Worm (Caenorhabditis elegans): ENCODE measurements around the gene nhr-99.

Gene nhr-99

ce11 chrV:439183-439749, 35.3 kb upstream of the nhr-99 start:
- TF ChIP-seq nhr-77 (tag; optimal IDR thresholded peaks at IDR 0.05) (no peak), ZK546.5 (tag; optimal IDR thresholded peaks at IDR 0.05) (no peak), ceh-82 (tag; optimal IDR thresholded peaks at IDR 0.05) (no peak), ceh-16 (tag; optimal IDR thresholded peaks at IDR 0.05) (no peak), ztf-1 (GFP tag; conservative IDR thresholded peaks at IDR 0.05) (no peak), nhr-12 (tag; optimal IDR thresholded peaks at IDR 0.05) (no peak), dmd-4 (tag; optimal IDR thresholded peaks at IDR 0.05) (no peak), F13H6.1 (tag; optimal IDR thresholded peaks at IDR 0.05) (no peak), alr-1 (tag; optimal IDR thresholded peaks at IDR 0.05) (no peak)

ce11 chrV:440923-441322, 33.7 kb upstream of the nhr-99 start, which contains the start of gene B0554.7:
B0554.7 (minus strand) TSS chrV:441023.
- no peak for TF ChIP-seq lin-13 (GFP tag; optimal IDR thresholded peaks at IDR 0.05)
- TF ChIP-seq ama-1 (optimal IDR thresholded peaks at IDR 0.05): no peak
- TF ChIP-seq ceh-16 (tag; optimal IDR thresholded peaks at IDR 0.05): no peak
- TF ChIP-seq lin-11 (tag; optimal IDR thresholded peaks at IDR 0.05): no peak
- TF ChIP-seq lsy-2 (tag; optimal IDR thresholded peaks at IDR 0.05): no peak
- no peak for TF ChIP-seq nhr-77 (tag; optimal IDR thresholded peaks at IDR 0.05)
- no peak for TF ChIP-seq ztf-1 (GFP tag; conservative IDR thresholded peaks at IDR 0.05)
- TF ChIP-seq mab-5 (tag; optimal IDR thresholded peaks at IDR 0.05): no peak
- no peak for TF ChIP-seq sem-4 (tag; optimal IDR thresholded peaks at IDR 0.05)

- no peak for TF ChIP-seq nhr-25 (tag; optimal IDR thresholded peaks at IDR 0.05)
- TF ChIP-seq snpc-4 (tag; optimal IDR thresholded peaks at IDR 0.05): no peak
- no peak for TF ChIP-seq peb-1 (tag; optimal IDR thresholded peaks at IDR 0.05)
- no peak for TF ChIP-seq mab-5 (tag; optimal IDR thresholded peaks at IDR 0.05)
- TF ChIP-seq nhr-11 (tag; optimal IDR thresholded peaks at IDR 0.05): no peak
- no peak for TF ChIP-seq sem-4 (tag; optimal IDR thresholded peaks at IDR 0.05)
- no peak for TF ChIP-seq ama-1 (optimal IDR thresholded peaks at IDR 0.05)
- TF ChIP-seq ceh-16 (tag; optimal IDR thresholded peaks at IDR 0.05): no peak
- no peak for TF ChIP-seq nhr-10 (tag; optimal IDR thresholded peaks at IDR 0.05)
- no peak for TF ChIP-seq ztf-11 (tag; optimal IDR thresholded peaks at IDR 0.05)
- TF ChIP-seq skn-1 (tag; optimal IDR thresholded peaks at IDR 0.05): no peak
- no peak for TF ChIP-seq lin-13 (GFP tag; optimal IDR thresholded peaks at IDR 0.05)
- no peak for TF ChIP-seq elt-3 (tag; optimal IDR thresholded peaks at IDR 0.05)
- no peak for TF ChIP-seq nhr-77 (tag; optimal IDR thresholded peaks at IDR 0.05)
- no peak for TF ChIP-seq egl-27 (tag; optimal IDR thresholded peaks at IDR 0.05)
- TF ChIP-seq elt-1 (tag; optimal IDR thresholded peaks at IDR 0.05): no peak
- TF ChIP-seq lsy-2 (tag; optimal IDR thresholded peaks at IDR 0.05): no peak
These were observed 31.4 kb upstream of the nhr-99 start, which contains the start of gene srh-33 for ce11 chrV:443193-443592. srh-33 (minus strand) TSS chrV:443293.

- TF ChIP-seq elt-3 (tag; optimal IDR thresholded peaks at IDR 0.05): no peak
- no peak for TF ChIP-seq sem-4 (tag; optimal IDR thresholded peaks at IDR 0.05)
- TF ChIP-seq ceh-82 (tag; optimal IDR thresholded peaks at IDR 0.05): no peak
- TF ChIP-seq ZK546.5 (tag; optimal IDR thresholded peaks at IDR 0.05): no peak
- no peak for TF ChIP-seq nhr-21 (tag; optimal IDR thresholded peaks at IDR 0.05)
- TF ChIP-seq nhr-77 (tag; optimal IDR thresholded peaks at IDR 0.05): no peak
- TF ChIP-seq unc-55 (GFP tag; optimal IDR thresholded peaks at IDR 0.05): no peak
- TF ChIP-seq ztf-1 (GFP tag; conservative IDR thresholded peaks at IDR 0.05): no peak
- TF ChIP-seq sma-9 (GFP tag; optimal IDR thresholded peaks at IDR 0.05): no peak
- TF ChIP-seq sma-9 (tag; optimal IDR thresholded peaks at IDR 0.05): no peak
- no peak for TF ChIP-seq aly-2 (tag; optimal IDR thresholded peaks at IDR 0.05)
- TF ChIP-seq alr-1 (tag; optimal IDR thresholded peaks at IDR 0.05): no peak
- no peak for TF ChIP-seq lsy-2 (tag; optimal IDR thresholded peaks at IDR 0.05)
- TF ChIP-seq mab-5 (tag; optimal IDR thresholded peaks at IDR 0.05): no peak
- TF ChIP-seq nhr-10 (tag; optimal IDR thresholded peaks at IDR 0.05): no peak
These were observed 28.0 kb upstream of the nhr-99 start, which contains the start of gene srh-34 for ce11 chrV:446574-446973. srh-34 (minus strand) TSS chrV:446674.

ce11 chrV:446988-447387, 27.6 kb upstream of the nhr-99 start:
- TF ChIP-seq nhr-129 (tag; optimal IDR thresholded peaks at IDR 0.05) (no peak), alr-1 (tag; optimal IDR thresholded peaks at IDR 0.05) (no peak), nhr-10 (tag; optimal IDR thresholded peaks at IDR 0.05) (no peak), Y55F3AM.14 (GFP tag; optimal IDR thresholded peaks at IDR 0.05) (no peak), elt-1 (tag; optimal IDR thresholded peaks at IDR 0.05) (no peak), blmp-1 (tag; optimal IDR thresholded peaks at IDR 0.05; ENCODE audit: insufficient read depth) (no peak), gmeb-1 (tag; optimal IDR thresholded peaks at IDR 0.05) (no peak)

Measured in whole organism, L2 larva.